Worm (Caenorhabditis elegans): ENCODE measurements around the gene F38B7.10.
"Not testable (repeated sequence)": the region's sequence is repeated elsewhere in the genome, so short reads cannot be mapped to it uniquely, and the experiment has no call there.

The F38B7.10 gene

ce11 chrV:11504853-11505397 lies 40.4 kb upstream of the F38B7.10 start, which contains the start of the genes C55A6.1 and C55A6.10 (continued):
- peak; percentile 64 for TF ChIP-seq nhr-48 (tag; optimal IDR thresholded peaks at IDR 0.05)
- peak; percentile 44 for TF ChIP-seq dpl-1 (GFP tag; optimal IDR thresholded peaks at IDR 0.05)
- peak; percentile 63 for TF ChIP-seq F37D6.2 (tag; optimal IDR thresholded peaks at IDR 0.05)
- TF ChIP-seq Y48G9A.11 (GFP tag; IDR thresholded peaks at IDR 0.05) = 0 out of 2 replicates have a peak, but pooled peaks have one; percentile 54
- peak; percentile 55 for TF ChIP-seq aha-1 (tag)
- TF ChIP-seq spr-1 (tag; optimal IDR thresholded peaks at IDR 0.05) = peak; percentile 62
- peak; percentile 41 for TF ChIP-seq mxl-3 (GFP tag; optimal IDR thresholded peaks at IDR 0.05)
- TF ChIP-seq daf-19 (GFP tag; conservative IDR thresholded peaks at IDR 0.05) = 0 out of 2 replicates have a peak, but pooled peaks have one; percentile 38
- TF ChIP-seq ctbp-1 (GFP tag; IDR thresholded peaks at IDR 0.05) = peak; percentile 95
- 0 out of 2 replicates have a peak, but pooled peaks have one; percentile 41 for TF ChIP-seq lin-29 (GFP tag; IDR thresholded peaks at IDR 0.05)
- TF ChIP-seq vab-7 (GFP tag; IDR thresholded peaks at IDR 0.05) = peak; percentile 70; the same call in 1 of the 2 replicates
- peak; percentile 49 for TF ChIP-seq hlh-30 (tag; optimal IDR thresholded peaks at IDR 0.05; ENCODE audit: insufficient read depth)
- peak; percentile 87 for TF ChIP-seq lin-38 (GFP tag; IDR thresholded peaks at IDR 0.05)
- peak in 1 of 2 experiments; percentile 23 for TF ChIP-seq hif-1 (tag; optimal IDR thresholded peaks at IDR 0.05)
- peak; percentile 11 for TF ChIP-seq nhr-77 (tag; optimal IDR thresholded peaks at IDR 0.05)
- TF ChIP-seq T20F7.1 (GFP tag; optimal IDR thresholded peaks at IDR 0.05) = peak; percentile 36
- peak; percentile 61 for TF ChIP-seq hlh-11 (tag; optimal IDR thresholded peaks at IDR 0.05)
- peak; percentile 60; the same call in 1 of the 2 replicates for TF ChIP-seq saeg-2 (GFP tag; IDR thresholded peaks at IDR 0.05)
- peak; percentile 5 for TF ChIP-seq R02D3.7 (tag; optimal IDR thresholded peaks at IDR 0.05)
- TF ChIP-seq mep-1 (tag; optimal IDR thresholded peaks at IDR 0.05) = peak; percentile 88
- peak; percentile 69 for TF ChIP-seq ceh-20 (GFP tag; IDR thresholded peaks at IDR 0.05)
- peak; percentile 26 for TF ChIP-seq nhr-25 (tag; optimal IDR thresholded peaks at IDR 0.05; ENCODE audit: borderline replicate concordance, insufficient read depth)
- TF ChIP-seq mdl-1 (tag; optimal IDR thresholded peaks at IDR 0.05) = peak in 1 of 2 experiments; percentile 52
- peak; percentile 67; the same call in 1 of the 2 replicates for TF ChIP-seq dmd-9 (GFP tag; IDR thresholded peaks at IDR 0.05)
- peak; percentile 89 for TF ChIP-seq mes-2 (tag; optimal IDR thresholded peaks at IDR 0.05; ENCODE audit: poor library complexity, severe bottlenecking)
- peak; percentile 88 for TF ChIP-seq pha-4 (GFP tag; IDR thresholded peaks at IDR 0.05)
- TF ChIP-seq pha-4 (tag; optimal IDR thresholded peaks at IDR 0.05) = not testable (repeated sequence)
- peak; percentile 68 for TF ChIP-seq T26A8.4 (GFP tag; IDR thresholded peaks at IDR 0.05)
- TF ChIP-seq dmd-6 (GFP tag; IDR thresholded peaks at IDR 0.05) = peak; percentile 79
- TF ChIP-seq unc-130 (GFP tag; optimal IDR thresholded peaks at IDR 0.05) = peak; percentile 85

- TF ChIP-seq daf-16 (GFP tag; optimal IDR thresholded peaks at IDR 0.05) = peak in 1 of 2 experiments; percentile 97
- no peak for TF ChIP-seq daf-16 (tag; optimal IDR thresholded peaks at IDR 0.05)
- no peak for TF ChIP-seq php-3 (GFP tag; IDR thresholded peaks at IDR 0.05)
- TF ChIP-seq nhr-11 (tag; optimal IDR thresholded peaks at IDR 0.05) = peak; percentile 24
- peak; percentile 51 for TF ChIP-seq hlh-11 (tag; optimal IDR thresholded peaks at IDR 0.05)
Observed at ce11 chrV:11506347-11506746, 39.0 kb upstream of the F38B7.10 start.

- peak; percentile 36 for TF ChIP-seq nhr-28 (tag; optimal IDR thresholded peaks at IDR 0.05)
- TF ChIP-seq ZK337.2 (GFP tag; IDR thresholded peaks at IDR 0.05) = no peak
- peak; percentile 8 for TF ChIP-seq nhr-25 (tag; optimal IDR thresholded peaks at IDR 0.05; ENCODE audit: borderline replicate concordance, insufficient read depth)
- TF ChIP-seq nhr-77 (tag; optimal IDR thresholded peaks at IDR 0.05) = no peak
Observed at ce11 chrV:11508773-11509172, 36.6 kb upstream of the F38B7.10 start, which contains the start of gene ttll-5. Gene ttll-5 (plus strand): TSS chrV:11509060.
